Worm (Caenorhabditis elegans): Measurements from ENCODE around the gene C43F9.5.

DNA sequence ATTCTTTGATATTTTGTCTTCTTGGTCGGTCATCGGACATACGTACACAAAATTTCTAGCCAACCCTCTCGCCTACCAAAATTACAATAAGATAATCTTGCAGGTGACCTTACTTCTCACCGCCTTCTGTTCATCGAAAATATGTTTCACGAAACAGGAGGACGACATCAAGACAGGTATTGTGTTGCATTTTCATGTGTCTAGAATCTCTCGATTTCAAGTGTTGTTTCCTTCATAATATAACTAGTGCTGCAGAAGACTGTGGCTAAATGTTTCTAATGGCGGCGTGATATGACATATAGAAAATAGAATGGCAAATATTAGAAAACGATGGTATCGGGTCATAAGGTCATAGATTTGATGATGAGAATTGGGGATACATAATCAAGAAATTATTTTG is 26.6 kb upstream of the C43F9.5 start:
- TF ChIP-seq ceh-82 (tag; optimal IDR thresholded peaks at IDR 0.05) = no peak
- no peak for TF ChIP-seq ceh-28 (tag; optimal IDR thresholded peaks at IDR 0.05)
- TF ChIP-seq ztf-11 (tag; optimal IDR thresholded peaks at IDR 0.05) = no peak
- TF ChIP-seq ama-1 (optimal IDR thresholded peaks at IDR 0.05) = no peak
